Fruit fly (Drosophila melanogaster): ENCODE data around the gene Smox.

DNA sequence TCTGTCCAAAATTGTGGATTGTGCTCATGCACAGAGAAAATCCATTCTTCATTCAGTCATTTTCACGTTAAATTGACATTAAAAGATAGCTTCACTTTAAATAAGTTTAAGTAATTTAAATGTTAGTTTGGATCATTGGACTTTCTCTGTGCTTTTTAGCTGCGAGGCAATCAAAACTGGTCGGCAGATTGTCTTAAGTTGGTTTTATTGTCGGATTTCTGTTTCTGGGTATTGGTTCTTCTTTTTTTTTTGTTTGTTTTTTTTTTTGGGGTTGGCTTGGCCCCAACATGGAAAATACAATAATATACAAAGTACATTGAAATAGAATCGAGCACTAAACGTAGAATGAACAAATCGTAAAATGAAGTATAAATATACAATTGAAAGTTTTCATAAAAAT, 28.1 kb upstream of the Smox start, which contains the start of gene CG2278:
- TF ChIP-seq psq (optimal IDR thresholded peaks at IDR 0.05) (no peak), Myc (optimal IDR thresholded peaks at IDR 0.05) (no peak)
